Fruit fly (Drosophila melanogaster) whole organism, wandering third instar larva: ENCODE results near the gene Qsox2.
A peak's percentile ranks its signal among the peaks of the same experiment; 100 is the strongest.

Source experiments
- Abd-B ChIP-seq: fragments of >200 bp; optimal IDR thresholded peaks from 2 replicates; lab custom pipeline; 2017; ENCODE audit warnings: missing biosample characterization, missing genetic modification characterization
- CG32264 ChIP-seq: fragments of 200-800 bp; sonication (Bioruptor generic); optimal IDR thresholded peaks from 2 replicates; lab custom pipeline; 2016; ENCODE audit warnings: missing biosample characterization, missing genetic modification characterization
- CG9705 ChIP-seq: fragments of 200-800 bp; sonication (Bioruptor generic); optimal IDR thresholded peaks from 2 replicates; lab custom pipeline; 2018; ENCODE audit warnings: missing biosample characterization, mild to moderate bottlenecking, missing genetic modification characterization
- Dfd ChIP-seq: fragments of >200 bp; optimal IDR thresholded peaks from 2 replicates; lab custom pipeline; 2017; ENCODE audit warnings: missing biosample characterization, missing genetic modification characterization
- Dif ChIP-seq: fragments of 200-275, 200-300 bp; sonication (Bioruptor generic); optimal IDR thresholded peaks from 2 replicates; lab custom pipeline; 2018; ENCODE audit warnings: missing biosample characterization, missing genetic modification characterization; ENCODE audit not compliant: partially characterized antibody
- GATAd ChIP-seq: sonication (Bioruptor generic); optimal IDR thresholded peaks from 2 replicates; lab custom pipeline; 2016; ENCODE audit warnings: missing biosample characterization, missing genetic modification characterization
- HLH106 ChIP-seq: fragments of 200-800 bp; optimal IDR thresholded peaks from 3 replicates; lab custom pipeline; 2019; ENCODE audit warnings: missing biosample characterization, mild to moderate bottlenecking, missing genetic modification characterization, moderate library complexity
- Hnf4 ChIP-seq: fragments of 200-800 bp; sonication (Bioruptor generic); optimal IDR thresholded peaks from 2 replicates; lab custom pipeline; 2016; ENCODE audit warnings: missing biosample characterization, mild to moderate bottlenecking, missing genetic modification characterization
- Hr78 ChIP-seq: fragments of >200 bp; optimal IDR thresholded peaks from 2 replicates; lab custom pipeline; 2017; ENCODE audit warnings: missing biosample characterization, missing genetic modification characterization
- Hr83 ChIP-seq: fragments of 200-300 bp; sonication (Bioruptor generic); optimal IDR thresholded peaks from 2 replicates; lab custom pipeline; 2016; ENCODE audit warnings: missing biosample characterization, mild to moderate bottlenecking, missing genetic modification characterization, moderate library complexity; ENCODE audit not compliant: poor library complexity, severe bottlenecking
- Jra ChIP-seq: sonication (Bioruptor generic); optimal IDR thresholded peaks from 2 replicates; lab custom pipeline; 2016; ENCODE audit warnings: missing biosample characterization, missing genetic modification characterization
- Myc ChIP-seq: fragments of >200 bp; optimal IDR thresholded peaks from 2 replicates; lab custom pipeline; 2017
- OdsH ChIP-seq: fragments of 200-800 bp; sonication (Bioruptor generic); optimal IDR thresholded peaks from 2 replicates; lab custom pipeline; 2016; ENCODE audit warnings: missing biosample characterization, mild to moderate bottlenecking, missing genetic modification characterization
- Rel ChIP-seq, 2 experiments: fragments of 200-800 bp; sonication (Bioruptor generic) in 1 of 2; optimal IDR thresholded peaks; 2 replicates in 1 of 2; 3 replicates in 1 of 2; lab custom pipeline; 2016 to 2019; ENCODE audit warnings: mild to moderate bottlenecking in 2 of 2, missing biosample characterization in 2 of 2, missing genetic modification characterization in 2 of 2, moderate library complexity in 1 of 2
- Sp1 ChIP-seq: fragments of 200-800 bp; sonication (Bioruptor generic); optimal IDR thresholded peaks from 3 replicates; lab custom pipeline; 2019; ENCODE audit warnings: missing biosample characterization, mild to moderate bottlenecking, missing genetic modification characterization, moderate library complexity
- Vsx2 ChIP-seq: fragments of 200-300, 225-300 bp; sonication (Bioruptor generic); optimal IDR thresholded peaks from 2 replicates; lab custom pipeline; 2018; ENCODE audit warnings: missing biosample characterization, missing genetic modification characterization; ENCODE audit not compliant: partially characterized antibody
- br ChIP-seq: fragments of 200-800 bp; sonication (Bioruptor generic); optimal IDR thresholded peaks from 2 replicates; lab custom pipeline; 2016; ENCODE audit warnings: missing biosample characterization, missing genetic modification characterization
- dsf ChIP-seq: sonication (Bioruptor generic); optimal IDR thresholded peaks from 2 replicates; lab custom pipeline; 2016; ENCODE audit warnings: missing biosample characterization, missing genetic modification characterization, borderline replicate concordance
- ey ChIP-seq: fragments of 200-800 bp; sonication (Bioruptor generic); optimal IDR thresholded peaks from 2 replicates; lab custom pipeline; 2016; ENCODE audit warnings: missing biosample characterization, missing genetic modification characterization
- foxo ChIP-seq, 2 experiments: fragments of 200-800 bp; sonication (Bioruptor generic); optimal IDR thresholded peaks; 2 replicates in 1 of 2; 3 replicates in 1 of 2; lab custom pipeline; 2016 to 2017; ENCODE audit warnings: missing biosample characterization in 2 of 2, missing genetic modification characterization in 2 of 2
- fru ChIP-seq: fragments of 200-800 bp; sonication (Bioruptor generic); optimal IDR thresholded peaks from 3 replicates; lab custom pipeline; 2016; ENCODE audit warnings: missing biosample characterization, mild to moderate bottlenecking, missing genetic modification characterization
- h ChIP-seq: fragments of 200-800 bp; sonication (Bioruptor generic); optimal IDR thresholded peaks from 3 replicates; lab custom pipeline; 2016; ENCODE audit warnings: missing biosample characterization, mild to moderate bottlenecking, missing genetic modification characterization
- jim ChIP-seq: fragments of 175-275, 200-325 bp; sonication (Bioruptor generic); optimal IDR thresholded peaks from 2 replicates; lab custom pipeline; 2016; ENCODE audit warnings: missing biosample characterization, mild to moderate bottlenecking, missing genetic modification characterization
- lola ChIP-seq: fragments of >200 bp; optimal IDR thresholded peaks from 2 replicates; lab custom pipeline; 2017; ENCODE audit warnings: missing biosample characterization, missing genetic modification characterization
- pan ChIP-seq: fragments of >200 bp; optimal IDR thresholded peaks from 2 replicates; lab custom pipeline; 2017
- psq ChIP-seq: fragments of 200-800 bp; sonication (Bioruptor generic); optimal IDR thresholded peaks from 3 replicates; lab custom pipeline; 2017; ENCODE audit warnings: missing biosample characterization, mild to moderate bottlenecking, missing genetic modification characterization, moderate library complexity
- rgr ChIP-seq: fragments of 200-800 bp; sonication (Bioruptor generic); optimal IDR thresholded peaks from 3 replicates; lab custom pipeline; 2016; ENCODE audit warnings: missing biosample characterization, mild to moderate bottlenecking, missing genetic modification characterization
- sage ChIP-seq: fragments of 200-800 bp; sonication (Bioruptor generic); optimal IDR thresholded peaks from 2 replicates; lab custom pipeline; 2016; ENCODE audit warnings: missing biosample characterization, mild to moderate bottlenecking, missing genetic modification characterization
- sv ChIP-seq: fragments of 200-800 bp; sonication (Bioruptor generic); optimal IDR thresholded peaks from 3 replicates; lab custom pipeline; 2016; ENCODE audit warnings: missing biosample characterization, missing genetic modification characterization
- tai ChIP-seq: sonication (Bioruptor generic); optimal IDR thresholded peaks from 2 replicates; lab custom pipeline; 2016; ENCODE audit warnings: missing biosample characterization, missing genetic modification characterization
- woc ChIP-seq: sonication (Bioruptor generic); optimal IDR thresholded peaks from 2 replicates; lab custom pipeline; 2016; ENCODE audit warnings: missing biosample characterization, mild to moderate bottlenecking, missing genetic modification characterization

Qsox2 gene

DNA sequence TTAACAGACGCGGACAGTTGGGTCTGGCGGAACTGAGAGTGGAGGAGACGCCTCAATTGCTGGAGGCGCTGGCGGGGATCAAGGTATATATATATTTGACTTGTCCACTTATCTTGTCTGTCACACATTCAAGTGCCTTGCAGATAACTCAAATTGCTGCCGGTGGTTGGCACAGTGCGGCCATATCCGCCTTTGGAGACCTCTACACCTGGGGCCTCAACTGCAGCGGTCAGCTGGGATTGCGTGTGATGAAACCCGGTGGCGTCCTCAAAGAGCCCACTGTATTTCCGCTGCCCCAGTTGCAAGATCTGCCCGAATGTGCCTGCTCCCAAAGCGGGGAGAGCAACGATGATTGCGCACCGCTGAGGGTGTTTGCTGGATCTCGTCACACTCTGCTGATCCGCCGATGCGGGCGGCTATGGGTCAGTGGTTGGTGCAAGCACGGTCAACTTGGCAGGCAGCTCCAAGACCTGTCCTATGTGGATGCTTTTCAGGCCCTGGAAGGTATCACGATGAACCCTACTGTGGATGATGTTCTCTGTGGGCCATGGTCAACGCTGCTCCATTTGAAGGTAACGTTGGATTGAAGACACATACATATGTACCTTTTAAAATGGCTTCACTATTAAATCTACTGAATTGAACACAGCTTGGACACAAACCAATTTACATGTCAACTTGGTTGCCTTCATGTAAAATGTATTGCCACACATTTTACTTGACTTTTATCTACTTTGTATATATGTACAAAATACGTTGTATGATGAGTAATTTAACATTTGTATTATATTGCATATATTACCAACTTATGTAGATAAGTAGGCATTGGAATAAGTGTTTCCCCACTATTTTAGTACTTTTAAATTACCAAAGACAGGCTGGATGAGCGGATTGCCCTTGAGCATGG, 24.6 kb upstream of the Qsox2 start, which contains the start of gene CG43844:
Gene CG43844 (plus strand): TSS at position 844 of the 907 bp plus-strand sequence.
- TF ChIP-seq Hr78 (GFP tag; lab: Kevin White, UChicago) (no peak), pan (no peak), lola (GFP tag; lab: Kevin White, UChicago) (no peak), Jra (GFP tag; lab: Kevin White, UChicago) (no peak), Sp1 (GFP tag; lab: Kevin White, UChicago) (no peak), Myc (lab: Kevin White, UChicago) (peak; percentile 30), sv (no peak), fru (peak; percentile 45), psq (GFP tag; lab: Kevin White, UChicago) (no peak), h (GFP tag; lab: Kevin White, UChicago) (peak; percentile 0), OdsH (GFP tag; lab: Kevin White, UChicago) (no peak), HLH106 (tag; lab: Kevin White, UChicago) (no peak), Dfd (GFP tag; lab: Kevin White, UChicago) (no peak), jim (GFP tag; lab: Kevin White, UChicago) (no peak), rgr (GFP tag; lab: Kevin White, UChicago) (no peak), ey (GFP tag; lab: Kevin White, UChicago) (peak; percentile 6), woc (GFP tag; lab: Kevin White, UChicago) (no peak), foxo (GFP tag; optimal IDR thresholded peaks at IDR 0.05; lab: Kevin White, UChicago) (peak in 1 of 2 experiments; percentile 35), Hr83 (GFP tag; lab: Kevin White, UChicago) (no peak), Hnf4 (GFP tag; lab: Kevin White, UChicago) (no peak), br (GFP tag; lab: Kevin White, UChicago) (no peak), Abd-B (GFP tag; lab: Kevin White, UChicago) (no peak), Dif (GFP tag; lab: Kevin White, UChicago) (no peak), CG32264 (GFP tag; lab: Kevin White, UChicago) (no peak)

dm6 chr3R:21889945-21890344, 23.6 kb upstream of the Qsox2 start:
- TF ChIP-seq OdsH (GFP tag; lab: Kevin White, UChicago) (no peak), ey (GFP tag; lab: Kevin White, UChicago) (no peak), Hr78 (GFP tag; lab: Kevin White, UChicago) (no peak), foxo (GFP tag; optimal IDR thresholded peaks at IDR 0.05; lab: Kevin White, UChicago) (no peak), sage (no peak), Hnf4 (GFP tag; lab: Kevin White, UChicago) (no peak), Rel (GFP tag; optimal IDR thresholded peaks at IDR 0.05; lab: Kevin White, UChicago) (no peak), Rel (tag; optimal IDR thresholded peaks at IDR 0.05; lab: Kevin White, UChicago) (peak; percentile 30), jim (GFP tag; lab: Kevin White, UChicago) (no peak), fru (peak; percentile 10), h (GFP tag; lab: Kevin White, UChicago) (peak; percentile 23), CG9705 (GFP tag; lab: Kevin White, UChicago) (no peak), GATAd (no peak), tai (GFP tag; lab: Kevin White, UChicago) (no peak), Dfd (GFP tag; lab: Kevin White, UChicago) (no peak), rgr (GFP tag; lab: Kevin White, UChicago) (no peak)

DNA sequence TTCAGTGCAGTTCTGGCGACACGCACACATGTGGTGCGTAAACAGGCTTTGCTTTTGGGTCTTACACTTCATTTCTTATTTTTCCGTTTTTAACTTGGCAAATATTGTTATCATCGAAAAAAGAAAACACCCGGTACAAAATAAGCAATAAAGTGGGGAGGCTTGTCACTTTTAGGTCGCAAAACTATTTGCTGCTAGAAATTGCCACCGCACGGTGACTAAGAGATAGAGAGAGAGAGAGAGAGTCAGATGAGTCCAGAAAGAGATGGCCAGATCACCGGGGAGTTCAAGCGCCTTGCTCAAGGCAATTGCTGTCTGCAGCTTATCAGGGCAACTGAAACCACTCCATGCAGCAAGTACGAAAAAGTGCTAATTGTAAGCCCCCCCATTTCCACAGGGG, 22.8 kb upstream of the Qsox2 start:
- TF ChIP-seq Abd-B (GFP tag; lab: Kevin White, UChicago) (no peak), CG9705 (GFP tag; lab: Kevin White, UChicago) (no peak), dsf (no peak), br (GFP tag; lab: Kevin White, UChicago) (no peak), Rel (GFP tag; optimal IDR thresholded peaks at IDR 0.05; lab: Kevin White, UChicago) (no peak), Rel (tag; optimal IDR thresholded peaks at IDR 0.05; lab: Kevin White, UChicago) (peak; percentile 5)

dm6 chr3R:21892450-21892849, 21.1 kb upstream of the Qsox2 start:
- TF ChIP-seq Abd-B (GFP tag; lab: Kevin White, UChicago): no peak
- TF ChIP-seq Sp1 (GFP tag; lab: Kevin White, UChicago): peak; percentile 19
- TF ChIP-seq Vsx2: no peak
